Worm (Caenorhabditis elegans): Measurements from ENCODE around the gene srx-66.
A peak's percentile ranks its signal among the peaks of the same experiment; 100 is the strongest.

Gene srx-66

ce11 chrV:3967762-3968161 is 48.4 kb downstream of the srx-66 start, which contains the start of gene cyp-34A8:
Gene cyp-34A8 (minus strand): TSS chrV:3967823.
- TF ChIP-seq mel-28 (tag; optimal IDR thresholded peaks at IDR 0.05; ENCODE audit: borderline replicate concordance) (no peak), nhr-80 (tag; optimal IDR thresholded peaks at IDR 0.05) (peak; percentile 20)

- no peak for TF ChIP-seq zfh-2 (GFP tag; conservative IDR thresholded peaks at IDR 0.05)
- TF ChIP-seq nhr-27 (tag; optimal IDR thresholded peaks at IDR 0.05): no peak
- TF ChIP-seq madf-3 (GFP tag; IDR thresholded peaks at IDR 0.05): no peak
- no peak for TF ChIP-seq ceh-79 (tag; optimal IDR thresholded peaks at IDR 0.05)
- TF ChIP-seq hrde-1 (tag; optimal IDR thresholded peaks at IDR 0.05; ENCODE audit: borderline replicate concordance): no peak
- TF ChIP-seq akir-1 (GFP tag; optimal IDR thresholded peaks at IDR 0.05): no peak
- no peak for TF ChIP-seq zim-3 (tag; optimal IDR thresholded peaks at IDR 0.05)
- TF ChIP-seq atf-7 (tag; optimal IDR thresholded peaks at IDR 0.05): no peak
- no peak for TF ChIP-seq madf-6 (GFP tag; IDR thresholded peaks at IDR 0.05)
- no peak for TF ChIP-seq F39B2.1 (GFP tag; IDR thresholded peaks at IDR 0.05)
- TF ChIP-seq hmg-20 (GFP tag; IDR thresholded peaks at IDR 0.05): no peak
- no peak for TF ChIP-seq mcd-1 (GFP tag; IDR thresholded peaks at IDR 0.05)
Observed at ce11 chrV:3968929-3969328, 49.5 kb downstream of the srx-66 start.

- no peak for TF ChIP-seq aptf-2 (GFP tag; conservative IDR thresholded peaks at IDR 0.05)
- TF ChIP-seq F55B11.4 (tag; optimal IDR thresholded peaks at IDR 0.05; ENCODE audit: borderline replicate concordance, insufficient read depth): no peak
- no peak for TF ChIP-seq lin-54 (GFP tag; optimal IDR thresholded peaks at IDR 0.05)
- TF ChIP-seq nfya-2 (GFP tag; IDR thresholded peaks at IDR 0.05): no peak
- no peak for TF ChIP-seq ceh-79 (tag; optimal IDR thresholded peaks at IDR 0.05)
- TF ChIP-seq unc-62 (GFP tag; optimal IDR thresholded peaks at IDR 0.05): peak; percentile 50
Observed at ce11 chrV:3969664-3970063, 50.3 kb downstream of the srx-66 start.

ce11 chrV:3970410-3970809 is 51.0 kb downstream of the srx-66 start, which contains the start of gene cyp-34A9:
Gene cyp-34A9 (minus strand): TSS chrV:3970540.
- no peak for TF ChIP-seq snpc-1.1 (tag; optimal IDR thresholded peaks at IDR 0.05; ENCODE audit: insufficient read depth)
- no peak for TF ChIP-seq ceh-79 (tag; optimal IDR thresholded peaks at IDR 0.05)
- no peak for TF ChIP-seq ZK185.1 (tag; optimal IDR thresholded peaks at IDR 0.05; ENCODE audit: poor library complexity, severe bottlenecking)
- TF ChIP-seq nhr-80 (tag; optimal IDR thresholded peaks at IDR 0.05): peak; percentile 42
- no peak for TF ChIP-seq ceh-58 (GFP tag; IDR thresholded peaks at IDR 0.05)
- TF ChIP-seq xnd-1 (tag; optimal IDR thresholded peaks at IDR 0.05): no peak

All from whole organism, young adult.